Fruit fly (Drosophila melanogaster): Measurements from ENCODE around the gene CG31715.

Gene CG31715

DNA sequence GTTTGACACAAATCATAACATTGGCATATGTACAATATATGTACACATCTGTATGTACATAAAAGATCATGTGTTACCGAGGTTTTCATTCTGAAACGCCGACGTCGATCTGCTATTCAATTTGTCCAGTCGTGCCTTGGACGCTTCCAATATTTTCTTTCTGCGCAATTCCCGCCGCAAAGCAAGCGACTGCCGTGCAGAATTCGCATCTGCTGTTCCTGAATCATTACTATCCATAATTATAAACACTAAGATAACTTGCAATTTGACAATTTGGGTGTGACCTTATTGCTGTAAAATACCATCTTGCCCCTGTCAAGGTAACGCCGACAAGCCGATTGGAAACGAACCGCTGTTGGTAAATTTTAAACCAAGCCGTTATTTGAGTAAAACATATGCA lies 29.6 kb upstream of the CG31715 start (continued):
- no peak for TF ChIP-seq CG12071 (GFP tag; optimal IDR thresholded peaks at IDR 0.05)
- TF ChIP-seq ewg (GFP tag; optimal IDR thresholded peaks at IDR 0.05): no peak
- TF ChIP-seq hbn (GFP tag; IDR thresholded peaks at IDR 0.05; ENCODE audit: partially characterized antibody): 0 out of 2 replicates have a peak, but pooled peaks have one; percentile 24
- no peak for TF ChIP-seq bcd (GFP tag; optimal IDR thresholded peaks at IDR 0.05)
- TF ChIP-seq sna (GFP tag; IDR thresholded peaks at IDR 0.05; ENCODE audit: partially characterized antibody): no peak
- peak; percentile 69 for TF ChIP-seq CG9797 (GFP tag; optimal IDR thresholded peaks at IDR 0.05)
- no peak for TF ChIP-seq psq (GFP tag; optimal IDR thresholded peaks at IDR 0.05)
- no peak for TF ChIP-seq Xbp1 (GFP tag; optimal IDR thresholded peaks at IDR 0.05)
- TF ChIP-seq tap (tag; optimal IDR thresholded peaks at IDR 0.05): no peak
- TF ChIP-seq CG1024 (GFP tag; IDR thresholded peaks at IDR 0.05): 0 out of 2 replicates have a peak, but pooled peaks have one; percentile 42
- TF ChIP-seq sug (tag; optimal IDR thresholded peaks at IDR 0.05): peak; percentile 12
- no peak for TF ChIP-seq CG12744 (GFP tag; optimal IDR thresholded peaks at IDR 0.05)
- TF ChIP-seq NC2β (GFP tag; optimal IDR thresholded peaks at IDR 0.05): no peak
- TF ChIP-seq Nf-YA (GFP tag; IDR thresholded peaks at IDR 0.05): no peak
- no peak for TF ChIP-seq fd96Cb (tag; optimal IDR thresholded peaks at IDR 0.05)
- no peak for TF ChIP-seq Gsc (GFP tag; IDR thresholded peaks at IDR 0.05)
- no peak for TF ChIP-seq pros (GFP tag; optimal IDR thresholded peaks at IDR 0.05)
- no peak for TF ChIP-seq Awh (GFP tag; IDR thresholded peaks at IDR 0.05)
- no peak for TF ChIP-seq CG11093 (GFP tag; IDR thresholded peaks at IDR 0.05)
- TF ChIP-seq CG2116 (GFP tag; optimal IDR thresholded peaks at IDR 0.05): peak; percentile 44
- no peak for TF ChIP-seq Vsx1 (GFP tag; optimal IDR thresholded peaks at IDR 0.05)
- peak; percentile 42; the same call in 1 of the 2 replicates for TF ChIP-seq CG13287 (GFP tag; IDR thresholded peaks at IDR 0.05; ENCODE audit: partially characterized antibody)
- TF ChIP-seq knrl (GFP tag; IDR thresholded peaks at IDR 0.05; ENCODE audit: partially characterized antibody): no peak
- no peak for TF ChIP-seq emc (GFP tag; optimal IDR thresholded peaks at IDR 0.05)
- no peak for TF ChIP-seq CG31388 (GFP tag; optimal IDR thresholded peaks at IDR 0.05)
- peak in 1 of 2 experiments; percentile 60 for TF ChIP-seq crp (GFP tag; optimal IDR thresholded peaks at IDR 0.05)
- no peak for TF ChIP-seq dmrt99B (tag; optimal IDR thresholded peaks at IDR 0.05)
- TF ChIP-seq CG12236 (GFP tag; optimal IDR thresholded peaks at IDR 0.05): no peak
- no peak for TF ChIP-seq CG11695 (GFP tag; IDR thresholded peaks at IDR 0.05)
- no peak for TF ChIP-seq CG8290 (GFP tag; optimal IDR thresholded peaks at IDR 0.05)
- peak in 1 of 2 experiments; percentile 4 for TF ChIP-seq CG8290 (tag; optimal IDR thresholded peaks at IDR 0.05)
- peak; percentile 27; the same call in 1 of the 2 replicates for TF ChIP-seq amos (GFP tag; IDR thresholded peaks at IDR 0.05; ENCODE audit: partially characterized antibody)
- 0 out of 4 replicates have a peak, but pooled peaks have one; percentile 50 for TF ChIP-seq chinmo (GFP tag; IDR thresholded peaks at IDR 0.05; ENCODE audit: partially characterized antibody)
- TF ChIP-seq MBD-R2 (GFP tag; IDR thresholded peaks at IDR 0.05): peak; percentile 65
- TF ChIP-seq Nf-YC (tag; optimal IDR thresholded peaks at IDR 0.05): no peak
- no peak for TF ChIP-seq E2f1 (GFP tag; IDR thresholded peaks at IDR 0.05)
- TF ChIP-seq BEAF-32 (GFP tag; optimal IDR thresholded peaks at IDR 0.05): peak; percentile 52
- TF ChIP-seq chn (GFP tag; optimal IDR thresholded peaks at IDR 0.05): no peak
- TF ChIP-seq CG31441 (GFP tag; IDR thresholded peaks at IDR 0.05): no peak
- TF ChIP-seq slp2 (GFP tag; optimal IDR thresholded peaks at IDR 0.05): no peak
- TF ChIP-seq Scr (GFP tag; IDR thresholded peaks at IDR 0.05; ENCODE audit: partially characterized antibody): peak; percentile 33; the same call in 1 of the 2 replicates
- TF ChIP-seq CG10209 (GFP tag; optimal IDR thresholded peaks at IDR 0.05): no peak
- TF ChIP-seq Dp (GFP tag; optimal IDR thresholded peaks at IDR 0.05): peak; percentile 41
- no peak for TF ChIP-seq Aef1 (GFP tag; IDR thresholded peaks at IDR 0.05)
- TF ChIP-seq Sry-δ (GFP tag; optimal IDR thresholded peaks at IDR 0.05): peak; percentile 42
- peak; percentile 83 for TF ChIP-seq MESR4 (GFP tag; optimal IDR thresholded peaks at IDR 0.05)
- TF ChIP-seq Adf1 (GFP tag; IDR thresholded peaks at IDR 0.05): no peak
- TF ChIP-seq CG7928 (GFP tag; optimal IDR thresholded peaks at IDR 0.05): no peak
- TF ChIP-seq gcm2 (GFP tag; optimal IDR thresholded peaks at IDR 0.05): no peak
- no peak for TF ChIP-seq CG10462 (GFP tag; optimal IDR thresholded peaks at IDR 0.05)
